Fruit fly (Drosophila melanogaster): ENCODE data around the gene heca.

Gene heca

dm6 chr3R:30265420-30265819 lies 12.3 kb upstream of the heca start (continued):
- TF ChIP-seq sim (GFP tag; IDR thresholded peaks at IDR 0.05), result 0 out of 2 replicates have a peak, but pooled peaks have one; percentile 6
- TF ChIP-seq CG9215 (GFP tag; IDR thresholded peaks at IDR 0.05), result no peak
- peak; percentile 43 for TF ChIP-seq bcd (GFP tag; optimal IDR thresholded peaks at IDR 0.05)
- peak; percentile 45; the same call in 1 of the 2 replicates for TF ChIP-seq ro (GFP tag; IDR thresholded peaks at IDR 0.05)
- no peak for TF ChIP-seq en (GFP tag; optimal IDR thresholded peaks at IDR 0.05)
- TF ChIP-seq CG17186 (GFP tag; optimal IDR thresholded peaks at IDR 0.05), result no peak
- TF ChIP-seq eve (GFP tag; optimal IDR thresholded peaks at IDR 0.05), result peak in 1 of 2 experiments; percentile 26
- TF ChIP-seq CG6175 (GFP tag; IDR thresholded peaks at IDR 0.05), result no peak
- TF ChIP-seq kah (GFP tag; optimal IDR thresholded peaks at IDR 0.05), result no peak
- TF ChIP-seq seq (GFP tag; IDR thresholded peaks at IDR 0.05), result no peak
- TF ChIP-seq CG6791 (GFP tag; IDR thresholded peaks at IDR 0.05; ENCODE audit: partially characterized antibody), result no peak
- peak; percentile 60 for TF ChIP-seq CG15601 (tag; optimal IDR thresholded peaks at IDR 0.05)
- no peak for TF ChIP-seq br (optimal IDR thresholded peaks at IDR 0.05)
- TF ChIP-seq Hr51 (GFP tag; optimal IDR thresholded peaks at IDR 0.05), result peak in 1 of 2 experiments; percentile 54
- TF ChIP-seq CG32767 (GFP tag; IDR thresholded peaks at IDR 0.05), result peak; percentile 36; the same call in 1 of the 2 replicates
- peak; percentile 49 for TF ChIP-seq chm (GFP tag; IDR thresholded peaks at IDR 0.05)
- no peak for TF ChIP-seq CG9932 (GFP tag; IDR thresholded peaks at IDR 0.05)
- no peak for TF ChIP-seq CG30020 (tag; optimal IDR thresholded peaks at IDR 0.05)
- TF ChIP-seq ash1 (GFP tag; optimal IDR thresholded peaks at IDR 0.05), result no peak
- TF ChIP-seq CG11504 (tag; optimal IDR thresholded peaks at IDR 0.05), result peak; percentile 61
- no peak for TF ChIP-seq Dbx (GFP tag; IDR thresholded peaks at IDR 0.05)
- TF ChIP-seq eyg (GFP tag; optimal IDR thresholded peaks at IDR 0.05), result no peak
- TF ChIP-seq ato (GFP tag; IDR thresholded peaks at IDR 0.05; ENCODE audit: partially characterized antibody), result no peak
- TF ChIP-seq hkb (optimal IDR thresholded peaks at IDR 0.05), result no peak
- peak; percentile 47; the same call in 1 of the 2 replicates for TF ChIP-seq hkb (GFP tag; IDR thresholded peaks at IDR 0.05)
- TF ChIP-seq CG18599 (GFP tag; optimal IDR thresholded peaks at IDR 0.05), result peak; percentile 15
- peak; percentile 32 for TF ChIP-seq gcm (GFP tag; optimal IDR thresholded peaks at IDR 0.05)
- 0 out of 2 replicates have a peak, but pooled peaks have one; percentile 39 for TF ChIP-seq ap (GFP tag; IDR thresholded peaks at IDR 0.05)
- no peak for TF ChIP-seq fd3F (GFP tag; optimal IDR thresholded peaks at IDR 0.05)
- peak; percentile 27; the same call in 1 of the 2 replicates for TF ChIP-seq E2f2 (GFP tag; IDR thresholded peaks at IDR 0.05)
- TF ChIP-seq Six4 (GFP tag; optimal IDR thresholded peaks at IDR 0.05), result peak; percentile 55
- no peak for TF ChIP-seq CG6813 (GFP tag; optimal IDR thresholded peaks at IDR 0.05)
- TF ChIP-seq CG14014 (GFP tag; IDR thresholded peaks at IDR 0.05), result no peak
- TF ChIP-seq Usf (GFP tag; optimal IDR thresholded peaks at IDR 0.05), result no peak
- TF ChIP-seq CG18764 (GFP tag; optimal IDR thresholded peaks at IDR 0.05), result no peak
- TF ChIP-seq tx (GFP tag; optimal IDR thresholded peaks at IDR 0.05), result no peak
- TF ChIP-seq CG10366 (GFP tag; IDR thresholded peaks at IDR 0.05), result peak; percentile 68
- no peak for TF ChIP-seq Neu2 (GFP tag; optimal IDR thresholded peaks at IDR 0.05; ENCODE audit: borderline replicate concordance)
- TF ChIP-seq CG1647 (GFP tag; optimal IDR thresholded peaks at IDR 0.05), result no peak
- TF ChIP-seq dimm (GFP tag; IDR thresholded peaks at IDR 0.05), result 0 out of 2 replicates have a peak, but pooled peaks have one; percentile 20
- TF ChIP-seq da (GFP tag; optimal IDR thresholded peaks at IDR 0.05), result no peak
- TF ChIP-seq Rx (GFP tag; IDR thresholded peaks at IDR 0.05), result peak; percentile 66
- no peak for TF ChIP-seq CG4854 (GFP tag; optimal IDR thresholded peaks at IDR 0.05)
- no peak for TF ChIP-seq CG14860 (GFP tag; IDR thresholded peaks at IDR 0.05; ENCODE audit: partially characterized antibody)
- TF ChIP-seq Hmx (GFP tag; optimal IDR thresholded peaks at IDR 0.05), result no peak
- TF ChIP-seq CG14965 (GFP tag; optimal IDR thresholded peaks at IDR 0.05; ENCODE audit: borderline replicate concordance), result no peak
- TF ChIP-seq MTF-1 (GFP tag; optimal IDR thresholded peaks at IDR 0.05; ENCODE audit: borderline replicate concordance), result no peak
- TF ChIP-seq CG9817 (tag; optimal IDR thresholded peaks at IDR 0.05), result peak; percentile 49
- TF ChIP-seq Oaz (GFP tag; IDR thresholded peaks at IDR 0.05), result no peak
- TF ChIP-seq Med (GFP tag), result peak; percentile 85
- TF ChIP-seq pros (GFP tag; optimal IDR thresholded peaks at IDR 0.05), result no peak
- peak; percentile 9 for TF ChIP-seq Camta (GFP tag; optimal IDR thresholded peaks at IDR 0.05)
